Fruit fly (Drosophila melanogaster) whole organism, embryonic: ENCODE results near the gene CG4101.

Experiments used
- ATbp ChIP-seq: fragments of 200-800 bp; sonication (Bioruptor generic); optimal IDR thresholded peaks from 2 replicates; lab custom pipeline; 2017; ENCODE audit warnings: missing biosample characterization, mild to moderate bottlenecking, missing genetic modification characterization, missing genetic modification reagents
- Atf6 ChIP-seq: fragments of 200-800 bp; sonication (Bioruptor generic); IDR thresholded peaks from 2 replicates; pipeline ENCODE4 v1.3.6; 2022; ENCODE audit warnings: missing biosample characterization, missing genetic modification characterization
- BtbVII ChIP-seq: fragments of 200-800 bp; sonication (Bioruptor generic); optimal IDR thresholded peaks from 3 replicates; lab custom pipeline; 2017; ENCODE audit warnings: missing biosample characterization, mild to moderate bottlenecking, missing genetic modification characterization
- CG10147 ChIP-seq: fragments of 200-800 bp; sonication (Bioruptor generic); optimal IDR thresholded peaks from 2 replicates; lab custom pipeline; 2019; ENCODE audit warnings: missing biosample characterization, mild to moderate bottlenecking, missing genetic modification characterization, moderate library complexity
- CG12104 ChIP-seq: fragments of 200-800 bp; sonication (Bioruptor generic); optimal IDR thresholded peaks from 3 replicates; lab custom pipeline; 2016; ENCODE audit warnings: missing biosample characterization, missing genetic modification characterization
- CG12769 ChIP-seq: fragments of 200-800 bp; sonication (Bioruptor generic); optimal IDR thresholded peaks from 2 replicates; lab custom pipeline; 2019; ENCODE audit warnings: missing biosample characterization, mild to moderate bottlenecking, missing genetic modification characterization, moderate library complexity
- CG13287 ChIP-seq: fragments of 200-800 bp; sonication (Bioruptor generic); IDR thresholded peaks from 2 replicates; pipeline ENCODE4 v1.3.6; 2022; ENCODE audit warnings: missing biosample characterization, missing genetic modification characterization; ENCODE audit not compliant: partially characterized antibody
- CG13296 ChIP-seq: fragments of 200-800 bp; sonication (Bioruptor generic); optimal IDR thresholded peaks from 3 replicates; lab custom pipeline; 2018; ENCODE audit warnings: missing biosample characterization, mild to moderate bottlenecking, missing genetic modification characterization
- CG14050 ChIP-seq: fragments of 200-800 bp; sonication (Bioruptor generic); IDR thresholded peaks from 3 replicates; pipeline ENCODE4 v1.3.6; 2022; ENCODE audit warnings: missing biosample characterization, missing genetic modification characterization
- CG17359 ChIP-seq: fragments of 200-800 bp; sonication (Bioruptor generic); optimal IDR thresholded peaks from 3 replicates; lab custom pipeline; 2018; ENCODE audit warnings: missing biosample characterization, mild to moderate bottlenecking, missing genetic modification characterization, moderate library complexity
- CG17385 ChIP-seq: fragments of 200-800 bp; sonication (Bioruptor generic); optimal IDR thresholded peaks from 3 replicates; lab custom pipeline; 2018; ENCODE audit warnings: missing biosample characterization, mild to moderate bottlenecking, missing genetic modification characterization
- CG18011 ChIP-seq: fragments of 200-800 bp; sonication (Bioruptor generic); optimal IDR thresholded peaks from 2 replicates; lab custom pipeline; 2017; ENCODE audit warnings: missing biosample characterization, missing genetic modification characterization, mild to moderate bottlenecking, moderate library complexity, missing genotype
- CG18764 ChIP-seq: fragments of 200-800 bp; sonication (Bioruptor generic); optimal IDR thresholded peaks from 3 replicates; lab custom pipeline; 2016; ENCODE audit warnings: missing biosample characterization, missing genetic modification characterization
- CG3163 ChIP-seq: fragments of 200-800 bp; sonication (Bioruptor generic); optimal IDR thresholded peaks from 3 replicates; lab custom pipeline; 2016; ENCODE audit warnings: missing biosample characterization, missing genetic modification characterization
- CG3995 ChIP-seq: fragments of 200-800 bp; sonication (Bioruptor generic); optimal IDR thresholded peaks from 3 replicates; lab custom pipeline; 2016; ENCODE audit warnings: missing biosample characterization, missing genetic modification characterization
- CG4617 ChIP-seq: fragments of 200-800 bp; sonication (Bioruptor generic); optimal IDR thresholded peaks from 3 replicates; lab custom pipeline; 2016; ENCODE audit warnings: missing biosample characterization, missing genetic modification characterization, borderline replicate concordance
- CG4707 ChIP-seq: fragments of 200-800 bp; sonication (Bioruptor generic); optimal IDR thresholded peaks from 2 replicates; lab custom pipeline; 2018; ENCODE audit warnings: missing biosample characterization, mild to moderate bottlenecking, missing genetic modification characterization, moderate library complexity
- CG6791 ChIP-seq: fragments of 200-800 bp; sonication (Bioruptor generic); IDR thresholded peaks from 3 replicates; pipeline ENCODE4 v1.3.6; 2022; ENCODE audit warnings: missing biosample characterization, missing genetic modification characterization; ENCODE audit not compliant: partially characterized antibody
- CG7271 ChIP-seq: fragments of 200-800 bp; sonication (Bioruptor generic); optimal IDR thresholded peaks from 2 replicates; lab custom pipeline; 2018; ENCODE audit warnings: missing biosample characterization, mild to moderate bottlenecking, missing genetic modification characterization, moderate library complexity
- CG7745 ChIP-seq: fragments of 200-800 bp; sonication (Bioruptor generic); optimal IDR thresholded peaks from 2 replicates; lab custom pipeline; 2018; ENCODE audit warnings: missing biosample characterization, mild to moderate bottlenecking, missing genetic modification characterization, moderate library complexity
- CG8290 ChIP-seq, 3 experiments: fragments of 200-800 bp; sonication (Bioruptor generic); optimal IDR thresholded peaks; 2 replicates each; lab custom pipeline; 2016 to 2019; ENCODE audit warnings: missing biosample characterization in 3 of 3, missing genetic modification characterization in 3 of 3, mild to moderate bottlenecking in 2 of 3, moderate library complexity in 1 of 3
- CG8359 ChIP-seq: fragments of 200-800 bp; sonication (Bioruptor generic); optimal IDR thresholded peaks from 2 replicates; lab custom pipeline; 2017; ENCODE audit warnings: missing biosample characterization, mild to moderate bottlenecking, missing genetic modification characterization, borderline replicate concordance
- CHES-1-like ChIP-seq: fragments of 200-800 bp; sonication (Bioruptor generic); optimal IDR thresholded peaks from 2 replicates; lab custom pipeline; 2016; ENCODE audit warnings: missing biosample characterization, missing genetic modification characterization
- Doc2 ChIP-seq: fragments of 200-800 bp; sonication (Bioruptor generic); IDR thresholded peaks from 2 replicates; pipeline ENCODE4 v1.3.6; 2022; ENCODE audit warnings: missing biosample characterization, missing genetic modification characterization
- HmgD ChIP-seq: fragments of 200-800 bp; sonication (Bioruptor generic); optimal IDR thresholded peaks from 3 replicates; lab custom pipeline; 2016; ENCODE audit warnings: missing biosample characterization, missing genetic modification characterization
- Hsf ChIP-seq: fragments of 200-800 bp; sonication (Bioruptor generic); optimal IDR thresholded peaks from 3 replicates; lab custom pipeline; 2016; ENCODE audit warnings: missing biosample characterization, missing genetic modification characterization
- Jarid2 ChIP-seq: fragments of 200-800 bp; sonication (Bioruptor generic); optimal IDR thresholded peaks from 3 replicates; lab custom pipeline; 2017; ENCODE audit warnings: mild to moderate bottlenecking, missing biosample characterization, missing genetic modification reagents, missing genetic modification characterization
- Med ChIP-seq: fragments of 200-800 bp; sonication (Bioruptor generic); peaks from one replicate; lab custom pipeline; 2016; ENCODE audit warnings: missing biosample characterization, missing genetic modification characterization, mild to moderate bottlenecking, inconsistent platforms, moderate library complexity
- Myb ChIP-seq: fragments of 200-800 bp; sonication (Bioruptor generic); optimal IDR thresholded peaks from 2 replicates; lab custom pipeline; 2016; ENCODE audit warnings: missing biosample characterization, missing genetic modification characterization
- NFAT ChIP-seq: fragments of 200-800 bp; sonication (Bioruptor generic); IDR thresholded peaks from 2 replicates; pipeline ENCODE4 v1.3.6; 2022; ENCODE audit warnings: missing biosample characterization, missing genetic modification characterization
- Trl ChIP-seq, 3 experiments: fragments of >200 bp in 2 of 3; fragments of 200-800 bp in 1 of 3; sonication (Bioruptor generic) in 1 of 3; optimal IDR thresholded peaks; 2 replicates in 1 of 3; 3 replicates in 2 of 3; lab custom pipeline; 2016 to 2017; ENCODE audit warnings: missing biosample characterization in 1 of 3, missing genetic modification characterization in 1 of 3
- Vsx1 ChIP-seq: fragments of 200-800 bp; sonication (Bioruptor generic); optimal IDR thresholded peaks from 2 replicates; lab custom pipeline; 2017; ENCODE audit warnings: missing biosample characterization, mild to moderate bottlenecking, missing genetic modification characterization, missing genetic modification reagents
- ac ChIP-seq: fragments of 200-800 bp; sonication (Bioruptor generic); optimal IDR thresholded peaks from 3 replicates; lab custom pipeline; 2017; ENCODE audit warnings: missing biosample characterization, mild to moderate bottlenecking, missing genetic modification characterization
- bbx ChIP-seq: fragments of 200-800 bp; sonication (Bioruptor generic); IDR thresholded peaks from 2 replicates; pipeline ENCODE4 v1.3.6; 2022; ENCODE audit warnings: missing biosample characterization, missing genetic modification characterization; ENCODE audit not compliant: partially characterized antibody
- caup ChIP-seq: fragments of 200-800 bp; sonication (Bioruptor generic); optimal IDR thresholded peaks from 3 replicates; lab custom pipeline; 2017; ENCODE audit warnings: missing biosample characterization, mild to moderate bottlenecking, missing genetic modification characterization, moderate library complexity; ENCODE audit not compliant: severe bottlenecking
- chinmo ChIP-seq: fragments of 200-800 bp; sonication (Bioruptor generic); IDR thresholded peaks from 4 replicates; pipeline ENCODE4 v1.3.6; 2022; ENCODE audit warnings: missing biosample characterization, missing genetic modification characterization; ENCODE audit not compliant: partially characterized antibody
- chm ChIP-seq: fragments of 200-800 bp; sonication (Bioruptor generic); IDR thresholded peaks from 2 replicates; pipeline ENCODE4 v1.3.6; 2022; ENCODE audit warnings: missing biosample characterization, missing genetic modification characterization
- cwo ChIP-seq: fragments of 200-800 bp; sonication (Bioruptor generic); optimal IDR thresholded peaks from 3 replicates; lab custom pipeline; 2017; ENCODE audit warnings: missing biosample characterization, missing genetic modification characterization, mild to moderate bottlenecking, moderate library complexity, missing genetic modification reagents
- dan ChIP-seq: fragments of 200-800 bp; sonication (Bioruptor generic); IDR thresholded peaks from 2 replicates; pipeline ENCODE4 v1.3.6; 2022; ENCODE audit warnings: missing biosample characterization, missing genetic modification characterization
- gro ChIP-seq: fragments of 200-800 bp; sonication (Bioruptor generic); optimal IDR thresholded peaks from 2 replicates; lab custom pipeline; 2016; ENCODE audit warnings: missing biosample characterization, missing genetic modification characterization
- inv ChIP-seq: fragments of 200-800 bp; sonication (Bioruptor generic); IDR thresholded peaks from 2 replicates; pipeline ENCODE4 v1.3.6; 2022; ENCODE audit warnings: missing biosample characterization, missing genetic modification characterization; ENCODE audit not compliant: partially characterized antibody
- p53 ChIP-seq: fragments of 200-800 bp; sonication (Bioruptor generic); optimal IDR thresholded peaks from 2 replicates; lab custom pipeline; 2016; ENCODE audit warnings: missing biosample characterization, missing genetic modification characterization
- pb ChIP-seq: fragments of 200-800 bp; sonication (Bioruptor generic); optimal IDR thresholded peaks from 3 replicates; lab custom pipeline; 2016; ENCODE audit warnings: missing biosample characterization, missing genetic modification characterization
- pnt ChIP-seq: fragments of 200-800 bp; sonication (Bioruptor generic); optimal IDR thresholded peaks from 3 replicates; lab custom pipeline; 2016; ENCODE audit warnings: missing biosample characterization, missing genetic modification characterization
- prd ChIP-seq, 3 experiments: fragments of >200 bp in 2 of 3; fragments of 200-800 bp in 1 of 3; sonication (Bioruptor generic) in 1 of 3; optimal IDR thresholded peaks in 2 of 3; IDR thresholded peaks in 1 of 3; 2 replicates in 2 of 3; 3 replicates in 1 of 3; pipeline versions ENCODE4 v1.3.6 to Lab custom; 2017 to 2022; ENCODE audit warnings: missing biosample characterization in 1 of 3, missing genetic modification characterization in 1 of 3
- pros ChIP-seq: fragments of 200-800 bp; sonication (Bioruptor generic); optimal IDR thresholded peaks from 3 replicates; lab custom pipeline; 2019; ENCODE audit warnings: missing biosample characterization, mild to moderate bottlenecking, missing genetic modification characterization, moderate library complexity
- stwl ChIP-seq: fragments of 200-800 bp; sonication (Bioruptor generic); optimal IDR thresholded peaks from 3 replicates; lab custom pipeline; 2018; ENCODE audit warnings: missing biosample characterization, mild to moderate bottlenecking, missing genetic modification characterization, moderate library complexity

The CG4101 gene

dm6 chr3L:16572208-16572607, 40.1 kb upstream of the CG4101 start (continued):
- TF ChIP-seq caup (peak; percentile 2), CG7271 (tag; lab: Kevin White, UChicago) (no peak), gro (GFP tag; lab: Kevin White, UChicago) (peak; percentile 56), pb (GFP tag; lab: Kevin White, UChicago) (no peak), ac (peak; percentile 33), Doc2 (GFP tag; lab: Robert Waterston, UW) (no peak), stwl (tag; lab: Kevin White, UChicago) (peak; percentile 15), CHES-1-like (GFP tag; lab: Kevin White, UChicago) (peak; percentile 1), CG13287 (peak; percentile 23; the same call in 1 of the 2 replicates), CG3995 (GFP tag; lab: Kevin White, UChicago) (no peak), CG18764 (GFP tag; lab: Kevin White, UChicago) (no peak), Trl (optimal IDR thresholded peaks at IDR 0.05; lab: Kevin White, UChicago) (peak; percentile 60 to 81), Trl (GFP tag; optimal IDR thresholded peaks at IDR 0.05; lab: Kevin White, UChicago) (no peak), NFAT (GFP tag; lab: Robert Waterston, UW) (peak; percentile 54; the same call in 1 of the 2 replicates), cwo (GFP tag; lab: Kevin White, UChicago) (no peak), HmgD (GFP tag; lab: Kevin White, UChicago) (no peak), CG4707 (no peak), Vsx1 (GFP tag; lab: Kevin White, UChicago) (peak; percentile 16), CG12769 (tag; lab: Kevin White, UChicago) (peak; percentile 17), CG7745 (tag; lab: Kevin White, UChicago) (peak; percentile 84), chinmo (GFP tag; lab: Robert Waterston, UW) (peak; percentile 72; the same call in 2 of the 4 replicates), CG8359 (GFP tag; lab: Kevin White, UChicago) (peak; percentile 99), chm (GFP tag; lab: Robert Waterston, UW) (peak; percentile 79; the same call in 1 of the 2 replicates), dan (GFP tag; lab: Robert Waterston, UW) (no peak), Jarid2 (GFP tag; lab: Kevin White, UChicago) (peak; percentile 93), Hsf (GFP tag; lab: Kevin White, UChicago) (no peak), CG18011 (no peak), CG6791 (GFP tag; lab: Robert Waterston, UW) (0 out of 3 replicates have a peak, but pooled peaks have one; percentile 6), pros (GFP tag; lab: Kevin White, UChicago) (peak; percentile 5), bbx (GFP tag; lab: Robert Waterston, UW) (peak; percentile 47; the same call in 1 of the 2 replicates), CG14050 (GFP tag; lab: Robert Waterston, UW) (no peak), CG8290 (GFP tag; optimal IDR thresholded peaks at IDR 0.05; lab: Kevin White, UChicago) (no peak), CG8290 (tag; optimal IDR thresholded peaks at IDR 0.05; lab: Kevin White, UChicago) (peak in 1 of 2 experiments; percentile 40), inv (GFP tag; lab: Robert Waterston, UW) (0 out of 2 replicates have a peak, but pooled peaks have one; percentile 16), CG10147 (GFP tag; lab: Kevin White, UChicago) (no peak), pnt (GFP tag; lab: Kevin White, UChicago) (no peak), p53 (no peak), Myb (GFP tag; lab: Kevin White, UChicago) (no peak), BtbVII (GFP tag; lab: Kevin White, UChicago) (peak; percentile 37), ATbp (no peak), CG3163 (GFP tag; lab: Kevin White, UChicago) (peak; percentile 86), CG13296 (peak; percentile 36), prd (optimal IDR thresholded peaks at IDR 0.05; lab: Kevin White, UChicago) (no peak), prd (GFP tag; IDR thresholded peaks at IDR 0.05; lab: Robert Waterston, UW) (no peak), Atf6 (GFP tag; lab: Robert Waterston, UW) (peak; percentile 39; the same call in 1 of the 2 replicates), CG17385 (GFP tag; lab: Kevin White, UChicago) (peak; percentile 35), CG4617 (GFP tag; lab: Kevin White, UChicago) (no peak), Med (peak; percentile 70), CG12104 (GFP tag; lab: Kevin White, UChicago) (no peak), CG17359 (tag; lab: Kevin White, UChicago) (peak; percentile 17)
